Worm (Caenorhabditis elegans) whole organism, L1 larva: ENCODE measurements around the gene clc-8.

Source experiments
- C04F5.9 ChIP-seq: sonication (generic microtip); optimal IDR thresholded peaks from 2 replicates; lab custom pipeline; 2016; ENCODE audit warnings: missing genetic modification characterization, missing compliant biosample characterization
- C16A3.4 ChIP-seq: fragments of 150-350 bp; optimal IDR thresholded peaks from 2 replicates; lab custom pipeline; 2014; ENCODE audit warnings: missing biosample characterization, missing genetic modification characterization
- C34B4.2 ChIP-seq: sonication (generic microtip); optimal IDR thresholded peaks from 2 replicates; lab custom pipeline; 2017; ENCODE audit warnings: mild to moderate bottlenecking, missing genetic modification characterization, missing compliant biosample characterization
- F16B12.6 ChIP-seq: fragments of 150-350 bp; optimal IDR thresholded peaks from 2 replicates; lab custom pipeline; 2014; ENCODE audit warnings: missing biosample characterization, missing genetic modification characterization
- aha-1 ChIP-seq: fragments of 150-350 bp; optimal IDR thresholded peaks from 2 replicates; lab custom pipeline; 2014; ENCODE audit warnings: missing biosample characterization, missing genetic modification characterization
- ama-1 ChIP-seq: fragments of 150-350 bp; optimal IDR thresholded peaks from 2 replicates; lab custom pipeline; 2014
- blmp-1 ChIP-seq: fragments of 150-350 bp; optimal IDR thresholded peaks from 2 replicates; lab custom pipeline; 2014; ENCODE audit warnings: missing biosample characterization, missing genetic modification characterization
- ceh-63 ChIP-seq: fragments of 200-800 bp; sonication (Bioruptor generic); optimal IDR thresholded peaks from 2 replicates; lab custom pipeline; 2018; ENCODE audit warnings: mild to moderate bottlenecking, missing genetic modification characterization, missing compliant biosample characterization
- ceh-88 ChIP-seq: fragments of 200-800 bp; sonication (Bioruptor generic); IDR thresholded peaks from 2 replicates; pipeline ENCODE4 v1.3.6; 2022; ENCODE audit warnings: missing genetic modification characterization, missing compliant biosample characterization
- ceh-90 ChIP-seq: sonication (generic microtip); optimal IDR thresholded peaks from 2 replicates; lab custom pipeline; 2016; ENCODE audit warnings: missing genetic modification characterization, missing compliant biosample characterization
- ces-1 ChIP-seq: fragments of 150-350 bp; optimal IDR thresholded peaks from 2 replicates; lab custom pipeline; 2014; ENCODE audit warnings: missing biosample characterization, missing genetic modification reagents, missing genetic modification characterization
- dpl-1 ChIP-seq, 3 experiments: fragments of 150-350 bp in 2 of 3; sonication (generic microtip) in 1 of 3; optimal IDR thresholded peaks; 2 replicates each; lab custom pipeline; 2014 to 2017; ENCODE audit warnings: missing biosample characterization in 3 of 3, missing genetic modification characterization in 3 of 3, missing genetic modification reagents in 3 of 3
- efl-1 ChIP-seq, 4 experiments: fragments of 150-350 bp; optimal IDR thresholded peaks in 3 of 4; peaks in 1 of 4; 1 replicate in 1 of 4; 2 replicates in 3 of 4; lab custom pipeline; 2014; ENCODE audit warnings: missing biosample characterization in 2 of 4, missing genetic modification characterization in 2 of 4, missing genetic modification reagents in 2 of 4
- efl-3 ChIP-seq: fragments of 200-800 bp; sonication (Bioruptor generic); optimal IDR thresholded peaks from 2 replicates; lab custom pipeline; 2018; ENCODE audit warnings: mild to moderate bottlenecking, missing genetic modification characterization, missing compliant biosample characterization
- egl-13 ChIP-seq: sonication (generic microtip); optimal IDR thresholded peaks from 2 replicates; lab custom pipeline; 2016; ENCODE audit warnings: missing genotype, missing genetic modification reagents, missing genetic modification characterization, missing compliant biosample characterization
- egl-27 ChIP-seq, 2 experiments: fragments of 150-350 bp in 1 of 2; sonication (generic microtip); optimal IDR thresholded peaks; 3 replicates each; lab custom pipeline; 2017 to 2018; ENCODE audit warnings: missing biosample characterization in 2 of 2, missing genetic modification characterization in 2 of 2, missing genetic modification reagents in 2 of 2
- elt-2 ChIP-seq: sonication (generic microtip); optimal IDR thresholded peaks from 2 replicates; lab custom pipeline; 2016; ENCODE audit warnings: missing genetic modification characterization, mild to moderate bottlenecking, inconsistent platforms, missing compliant biosample characterization, missing genetic modification reagents
- ets-5 ChIP-seq: fragments of 200-800 bp; sonication (Bioruptor generic); IDR thresholded peaks from 2 replicates; pipeline ENCODE4 v1.3.6; 2022; ENCODE audit warnings: missing genetic modification characterization, missing compliant biosample characterization
- fkh-10 ChIP-seq: sonication (generic microtip); optimal IDR thresholded peaks from 2 replicates; lab custom pipeline; 2017; ENCODE audit warnings: missing biosample characterization, missing genetic modification reagents, missing genetic modification characterization
- fkh-8 ChIP-seq: sonication (generic microtip); optimal IDR thresholded peaks from 2 replicates; lab custom pipeline; 2016; ENCODE audit warnings: mild to moderate bottlenecking, missing genetic modification characterization, missing compliant biosample characterization
- hlh-17 ChIP-seq: fragments of 200-800 bp; sonication (Bioruptor generic); optimal IDR thresholded peaks from 2 replicates; lab custom pipeline; 2018; ENCODE audit warnings: missing genetic modification characterization, mild to moderate bottlenecking, missing compliant biosample characterization, moderate library complexity, borderline replicate concordance
- hlh-4 ChIP-seq: sonication (generic microtip); optimal IDR thresholded peaks from 2 replicates; lab custom pipeline; 2016; ENCODE audit warnings: mild to moderate bottlenecking, missing genetic modification characterization, missing compliant biosample characterization
- hpl-2 ChIP-seq: fragments of 150-350 bp; optimal IDR thresholded peaks from 2 replicates; lab custom pipeline; 2014; ENCODE audit warnings: missing biosample characterization, missing genetic modification reagents, missing genetic modification characterization
- irx-1 ChIP-seq: sonication (generic microtip); optimal IDR thresholded peaks from 2 replicates; lab custom pipeline; 2016; ENCODE audit warnings: missing genetic modification characterization, missing compliant biosample characterization
- jun-1 ChIP-seq: fragments of 150-350 bp; optimal IDR thresholded peaks from 2 replicates; lab custom pipeline; 2014; ENCODE audit warnings: missing biosample characterization, missing genetic modification reagents, missing genetic modification characterization
- lin-14 ChIP-seq: fragments of 200-800 bp; sonication (Bioruptor generic); optimal IDR thresholded peaks from 2 replicates; lab custom pipeline; 2018; ENCODE audit warnings: mild to moderate bottlenecking, missing genetic modification characterization, moderate library complexity, missing compliant biosample characterization
- lin-35 ChIP-seq, 2 experiments: fragments of 150-350 bp; optimal IDR thresholded peaks; 2 replicates each; lab custom pipeline; 2014; ENCODE audit warnings: missing biosample characterization in 2 of 2, missing genetic modification characterization in 2 of 2, missing genetic modification reagents in 2 of 2
- lsy-2 ChIP-seq, 2 experiments: fragments of 150-350 bp; optimal IDR thresholded peaks; 2 replicates each; lab custom pipeline; 2014; ENCODE audit warnings: missing biosample characterization in 2 of 2, missing genetic modification characterization in 2 of 2
- mab-9 ChIP-seq: fragments of 200-800 bp; sonication (Bioruptor generic); IDR thresholded peaks from 2 replicates; pipeline ENCODE4 v1.3.6; 2022; ENCODE audit warnings: missing genetic modification reagents, missing genetic modification characterization, missing compliant biosample characterization
- nhr-20 ChIP-seq: sonication (generic microtip); optimal IDR thresholded peaks from 2 replicates; lab custom pipeline; 2016; ENCODE audit warnings: mild to moderate bottlenecking, missing genetic modification characterization, missing compliant biosample characterization
- nhr-28 ChIP-seq: fragments of 150-350 bp; optimal IDR thresholded peaks from 2 replicates; lab custom pipeline; 2014; ENCODE audit warnings: missing biosample characterization, missing genetic modification characterization
- nhr-71 ChIP-seq: sonication (generic microtip); optimal IDR thresholded peaks from 2 replicates; lab custom pipeline; 2016; ENCODE audit warnings: mild to moderate bottlenecking, missing genetic modification characterization, moderate library complexity, missing compliant biosample characterization
- nhr-77 ChIP-seq: fragments of 150-350 bp; optimal IDR thresholded peaks from 2 replicates; lab custom pipeline; 2014; ENCODE audit warnings: missing biosample characterization, missing genetic modification characterization
- nhr-85 ChIP-seq: sonication (generic microtip); peaks from one replicate; lab custom pipeline; 2016; ENCODE audit warnings: missing genetic modification characterization, inconsistent platforms, missing compliant biosample characterization
- pag-3 ChIP-seq: sonication (generic microtip); optimal IDR thresholded peaks from 2 replicates; lab custom pipeline; 2017; ENCODE audit warnings: missing genetic modification characterization, mild to moderate bottlenecking, missing compliant biosample characterization, antibody characterized with exemption, borderline replicate concordance; ENCODE audit not compliant: insufficient read depth
- pax-3 ChIP-seq: fragments of 200-800 bp; sonication (Bioruptor generic); optimal IDR thresholded peaks from 2 replicates; lab custom pipeline; 2018; ENCODE audit warnings: mild to moderate bottlenecking, missing genetic modification characterization, moderate library complexity, missing compliant biosample characterization
- rnt-1 ChIP-seq: sonication (generic microtip); optimal IDR thresholded peaks from 2 replicates; lab custom pipeline; 2016; ENCODE audit warnings: mild to moderate bottlenecking, missing genetic modification characterization, moderate library complexity, missing compliant biosample characterization
- skn-1 ChIP-seq: fragments of 150-350 bp; optimal IDR thresholded peaks from 2 replicates; lab custom pipeline; 2014; ENCODE audit warnings: missing biosample characterization, missing genetic modification characterization
- snpc-4 ChIP-seq: fragments of 150-350 bp; optimal IDR thresholded peaks from 2 replicates; lab custom pipeline; 2014; ENCODE audit warnings: missing biosample characterization, missing genetic modification characterization
- snu-23 ChIP-seq: sonication (generic microtip); optimal IDR thresholded peaks from 2 replicates; lab custom pipeline; 2016; ENCODE audit warnings: missing genetic modification characterization, missing compliant biosample characterization
- swsn-7 ChIP-seq: sonication (generic microtip); optimal IDR thresholded peaks from 2 replicates; lab custom pipeline; 2016; ENCODE audit warnings: missing genetic modification characterization, missing compliant biosample characterization
- tbx-2 ChIP-seq: sonication (generic microtip); optimal IDR thresholded peaks from 2 replicates; lab custom pipeline; 2016; ENCODE audit warnings: missing genetic modification characterization, missing compliant biosample characterization
- tlp-1 ChIP-seq: fragments of 150-350 bp; optimal IDR thresholded peaks from 2 replicates; lab custom pipeline; 2014; ENCODE audit warnings: missing biosample characterization, missing genetic modification characterization
- unc-130 ChIP-seq: fragments of 150-350 bp; optimal IDR thresholded peaks from 2 replicates; lab custom pipeline; 2017; ENCODE audit warnings: missing biosample characterization, missing genetic modification characterization, inconsistent platforms
- unc-30 ChIP-seq: sonication (generic microtip); optimal IDR thresholded peaks from 2 replicates; lab custom pipeline; 2017; ENCODE audit warnings: missing biosample characterization, missing genetic modification characterization
- unc-62 ChIP-seq: fragments of 150-350 bp; optimal IDR thresholded peaks from 2 replicates; lab custom pipeline; 2014; ENCODE audit warnings: missing biosample characterization, missing genetic modification reagents, missing genetic modification characterization
- vab-15 ChIP-seq: sonication (generic microtip); optimal IDR thresholded peaks from 2 replicates; lab custom pipeline; 2017; ENCODE audit warnings: missing genotype, mild to moderate bottlenecking, missing genetic modification characterization, missing compliant biosample characterization
- xbp-1 ChIP-seq: sonication (generic microtip); optimal IDR thresholded peaks from 2 replicates; lab custom pipeline; 2016; ENCODE audit warnings: missing genetic modification characterization, missing compliant biosample characterization
- ztf-11 ChIP-seq, 2 experiments: sonication (generic microtip); optimal IDR thresholded peaks; 2 replicates each; lab custom pipeline; 2016 to 2017; ENCODE audit warnings: missing genetic modification characterization in 2 of 2, missing biosample characterization in 1 of 2, missing compliant biosample characterization in 1 of 2
- ztf-4 ChIP-seq: fragments of 150-350 bp; optimal IDR thresholded peaks from 2 replicates; lab custom pipeline; 2014; ENCODE audit warnings: missing biosample characterization, missing genetic modification characterization

Gene clc-8

ce11 chrIV:14412655-14413054, 18.7 kb downstream of the clc-8 start, which contains the start of gene xdh-1:
Gene xdh-1, minus strand, starts transcription at chrIV:14412894.
- TF ChIP-seq nhr-28 (tag; lab: Kevin White, UChicago), result no peak
- TF ChIP-seq blmp-1 (tag; lab: Kevin White, UChicago), result no peak
- TF ChIP-seq vab-15 (tag; lab: Kevin White, UChicago), result no peak
- no peak for TF ChIP-seq pax-3 (tag; lab: Kevin White, UChicago)
- TF ChIP-seq nhr-20 (tag; lab: Kevin White, UChicago), result no peak
- no peak for TF ChIP-seq aha-1 (tag; lab: Kevin White, UChicago)
- no peak for TF ChIP-seq ztf-11 (tag; optimal IDR thresholded peaks at IDR 0.05; lab: Kevin White, UChicago)
- TF ChIP-seq F16B12.6 (tag; lab: Kevin White, UChicago), result no peak
- no peak for TF ChIP-seq hlh-17
- no peak for TF ChIP-seq fkh-10
- no peak for TF ChIP-seq C04F5.9 (tag; lab: Kevin White, UChicago)
- TF ChIP-seq unc-30, result no peak
- TF ChIP-seq egl-27 (tag; optimal IDR thresholded peaks at IDR 0.05; lab: Kevin White, UChicago), result no peak
- TF ChIP-seq hlh-4 (tag; lab: Kevin White, UChicago), result no peak
- no peak for TF ChIP-seq ceh-88 (GFP tag; lab: Robert Waterston, UW)
- no peak for TF ChIP-seq tlp-1 (tag; lab: Kevin White, UChicago)
- TF ChIP-seq nhr-71 (tag; lab: Kevin White, UChicago), result no peak
- no peak for TF ChIP-seq ceh-90 (tag; lab: Kevin White, UChicago)

DNA sequence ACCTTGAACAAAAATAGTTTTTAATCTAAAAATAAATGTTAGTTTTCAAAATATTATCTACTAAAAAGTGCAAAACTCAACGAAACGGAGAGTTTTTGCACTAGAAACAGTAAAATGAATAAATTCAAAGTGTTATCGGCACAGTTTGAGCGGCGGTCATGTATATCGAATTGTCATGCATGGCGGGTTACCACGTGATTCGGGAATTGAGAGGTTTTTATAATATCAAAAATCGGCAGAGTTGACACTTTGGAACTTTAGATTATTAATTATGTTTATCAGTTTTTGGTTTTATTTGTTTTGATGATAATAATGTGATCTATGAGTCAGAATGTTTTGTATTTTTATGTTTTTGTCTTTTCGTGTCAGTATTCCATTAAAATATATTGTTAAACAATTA, 19.4 kb downstream of the clc-8 start:
- no peak for TF ChIP-seq dpl-1 (GFP tag; optimal IDR thresholded peaks at IDR 0.05; lab: Kevin White, UChicago)
- no peak for TF ChIP-seq unc-30
- TF ChIP-seq tbx-2 (tag; lab: Kevin White, UChicago), result no peak
- TF ChIP-seq snpc-4, result no peak
- TF ChIP-seq C04F5.9 (tag; lab: Kevin White, UChicago), result no peak
- no peak for TF ChIP-seq lin-14
- no peak for TF ChIP-seq lsy-2 (tag; optimal IDR thresholded peaks at IDR 0.05; lab: Kevin White, UChicago)
- no peak for TF ChIP-seq C16A3.4 (tag; lab: Kevin White, UChicago)
- peak; percentile 26 for TF ChIP-seq skn-1 (tag; lab: Kevin White, UChicago)
- TF ChIP-seq ces-1 (GFP tag; lab: Kevin White, UChicago), result no peak
- no peak for TF ChIP-seq fkh-8 (tag; lab: Kevin White, UChicago)
- no peak for TF ChIP-seq efl-1 (optimal IDR thresholded peaks at IDR 0.05; lab: Kevin White, UChicago)
- no peak for TF ChIP-seq efl-1 (GFP tag; optimal IDR thresholded peaks at IDR 0.05 in 1 of 2; lab: Kevin White, UChicago)
- TF ChIP-seq jun-1, result peak; percentile 45
- no peak for TF ChIP-seq ztf-4 (tag; lab: Kevin White, UChicago)
- TF ChIP-seq xbp-1, result no peak
- TF ChIP-seq mab-9 (GFP tag; lab: Robert Waterston, UW), result no peak
- no peak for TF ChIP-seq unc-62 (GFP tag; lab: Kevin White, UChicago)
- no peak for TF ChIP-seq hpl-2
- TF ChIP-seq pag-3 (tag; lab: Kevin White, UChicago), result no peak
- TF ChIP-seq tlp-1 (tag; lab: Kevin White, UChicago), result no peak
- no peak for TF ChIP-seq C34B4.2 (tag; lab: Kevin White, UChicago)
- no peak for TF ChIP-seq nhr-77 (tag; lab: Kevin White, UChicago)
- no peak for TF ChIP-seq ets-5 (GFP tag; lab: Robert Waterston, UW)
- no peak for TF ChIP-seq F16B12.6 (tag; lab: Kevin White, UChicago)
- TF ChIP-seq nhr-71 (tag; lab: Kevin White, UChicago), result peak; percentile 31
- TF ChIP-seq ceh-90 (tag; lab: Kevin White, UChicago), result no peak
- TF ChIP-seq swsn-7 (tag; lab: Kevin White, UChicago), result no peak
- no peak for TF ChIP-seq egl-13
- no peak for TF ChIP-seq aha-1 (tag; lab: Kevin White, UChicago)
- TF ChIP-seq vab-15 (tag; lab: Kevin White, UChicago), result no peak
- TF ChIP-seq ama-1 (lab: Kevin White, UChicago), result no peak
- no peak for TF ChIP-seq nhr-28 (tag; lab: Kevin White, UChicago)
- peak; percentile 2 for TF ChIP-seq nhr-85 (tag; lab: Kevin White, UChicago)
- no peak for TF ChIP-seq efl-3
- no peak for TF ChIP-seq unc-130 (tag; lab: Kevin White, UChicago)
- TF ChIP-seq lin-35 (GFP tag; optimal IDR thresholded peaks at IDR 0.05; lab: Kevin White, UChicago), result peak in 1 of 2 experiments; percentile 45
- peak; percentile 4 for TF ChIP-seq snu-23
- TF ChIP-seq elt-2 (tag; lab: Kevin White, UChicago), result peak; percentile 92
- TF ChIP-seq irx-1 (tag; lab: Kevin White, UChicago), result no peak
- no peak for TF ChIP-seq rnt-1 (tag; lab: Kevin White, UChicago)
- no peak for TF ChIP-seq ceh-63 (GFP tag; lab: Kevin White, UChicago)
- no peak for TF ChIP-seq egl-27 (tag; optimal IDR thresholded peaks at IDR 0.05; lab: Kevin White, UChicago)
